Fruit fly (Drosophila melanogaster) whole organism, pupa: ENCODE measurements around the gene Sk2.

Experiments
- CG13204 ChIP-seq: fragments of 200-800 bp; sonication (Bioruptor generic); optimal IDR thresholded peaks from 2 replicates; lab custom pipeline; 2018; ENCODE audit warnings: missing biosample characterization, mild to moderate bottlenecking, missing genetic modification characterization, moderate library complexity
- CG4496 ChIP-seq: fragments of 200-800 bp; sonication (Bioruptor generic); IDR thresholded peaks from 3 replicates; pipeline ENCODE4 v1.3.6; 2022; ENCODE audit warnings: missing biosample characterization, missing genetic modification characterization
- CG8159 ChIP-seq: fragments of 200-800 bp; sonication (Bioruptor generic); optimal IDR thresholded peaks from 3 replicates; lab custom pipeline; 2018; ENCODE audit warnings: missing biosample characterization, mild to moderate bottlenecking, missing genetic modification characterization, moderate library complexity
- EcR ChIP-seq: fragments of 200-800 bp; sonication (Bioruptor generic); optimal IDR thresholded peaks from 3 replicates; lab custom pipeline; 2019; ENCODE audit warnings: missing biosample characterization, missing genetic modification characterization, mild to moderate bottlenecking, moderate library complexity, missing genetic modification reagents

DNA sequence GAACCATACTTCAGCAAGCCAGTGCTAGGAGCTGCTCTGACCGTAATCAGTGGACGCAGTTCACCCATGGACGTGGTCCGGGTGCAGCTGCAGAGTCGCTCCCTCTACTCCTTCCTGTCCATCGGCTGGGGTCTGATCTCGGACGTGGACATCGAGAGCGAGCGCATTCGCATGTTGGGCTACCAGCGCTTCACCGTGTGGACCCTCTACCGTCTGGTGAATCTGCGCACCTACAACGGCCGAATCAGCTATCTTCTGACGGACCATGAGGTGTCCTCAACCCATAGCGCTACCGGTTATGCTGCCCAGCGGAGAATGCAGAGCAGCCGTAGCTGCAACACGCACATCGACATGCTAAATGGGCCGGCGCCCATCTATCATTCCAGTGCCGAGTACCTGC lies 1.8 kb downstream of the Sk2 start:
- TF ChIP-seq EcR (GFP tag; lab: Kevin White, UChicago) (no peak), CG13204 (GFP tag; lab: Kevin White, UChicago) (no peak), CG4496 (GFP tag; lab: Robert Waterston, UW) (no peak), CG8159 (no peak)
